Worm (Caenorhabditis elegans) whole organism, L4/young adult: ENCODE results near the gene W04E12.2.

Source experiments
- W03F9.2 ChIP-seq: fragments of 150-350 bp; optimal IDR thresholded peaks from 2 replicates; lab custom pipeline; 2014; ENCODE audit warnings: missing biosample characterization, missing genetic modification characterization
- dao-5 ChIP-seq: sonication (generic microtip); optimal IDR thresholded peaks from 2 replicates; lab custom pipeline; 2016; ENCODE audit warnings: missing genotype, missing genetic modification characterization, moderate library complexity, missing compliant biosample characterization
- him-1 ChIP-seq: sonication (generic microtip); optimal IDR thresholded peaks from 2 replicates; lab custom pipeline; 2016; ENCODE audit warnings: missing genotype, missing genetic modification reagents, missing genetic modification characterization, missing compliant biosample characterization

DNA sequence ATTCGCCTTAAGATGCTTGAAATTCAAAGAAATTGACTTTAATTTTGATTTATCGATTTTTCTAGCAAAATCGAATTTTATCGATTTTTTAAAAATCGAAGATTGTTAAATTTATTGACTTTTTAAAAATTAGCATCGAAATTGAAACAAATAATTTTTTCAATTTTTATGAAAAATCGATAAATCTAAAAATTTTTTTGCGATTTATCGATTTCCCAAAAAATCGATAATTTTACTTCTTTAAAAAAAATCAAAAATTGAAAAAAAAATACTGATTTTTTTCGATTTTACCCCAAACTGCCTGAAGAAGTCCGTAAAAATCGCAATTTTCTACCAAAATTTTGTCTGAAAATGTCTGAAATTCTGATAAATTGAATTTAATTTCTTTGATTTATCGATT is 49.0 kb downstream of the W04E12.2 start:
- TF ChIP-seq him-1 (tag; lab: Kevin White, UChicago), result no peak
- TF ChIP-seq dao-5 (tag; lab: Kevin White, UChicago), result no peak
- TF ChIP-seq W03F9.2 (tag; lab: Kevin White, UChicago), result no peak
